Fruit fly (Drosophila melanogaster): ENCODE data around the gene mRpL1.

mRpL1 gene

dm6 chr3R:8334982-8335381, 33.7 kb downstream of the mRpL1 start:
- no peak for TF ChIP-seq Hr96 (GFP tag; optimal IDR thresholded peaks at IDR 0.05)
- TF ChIP-seq toe (GFP tag; optimal IDR thresholded peaks at IDR 0.05) = no peak
- no peak for TF ChIP-seq CG33017 (tag; optimal IDR thresholded peaks at IDR 0.05)
- TF ChIP-seq ovo (GFP tag; optimal IDR thresholded peaks at IDR 0.05) = no peak
- no peak for TF ChIP-seq CG12768 (GFP tag; optimal IDR thresholded peaks at IDR 0.05)
- no peak for TF ChIP-seq Mnt (GFP tag; optimal IDR thresholded peaks at IDR 0.05)
- no peak for TF ChIP-seq Crg-1 (GFP tag; optimal IDR thresholded peaks at IDR 0.05)
- no peak for TF ChIP-seq CG11617 (GFP tag; optimal IDR thresholded peaks at IDR 0.05)
- TF ChIP-seq pad (GFP tag; optimal IDR thresholded peaks at IDR 0.05) = no peak

- TF ChIP-seq ovo (GFP tag; optimal IDR thresholded peaks at IDR 0.05) = no peak
- no peak for TF ChIP-seq cic (GFP tag; optimal IDR thresholded peaks at IDR 0.05)
- no peak for TF ChIP-seq CG11617 (GFP tag; optimal IDR thresholded peaks at IDR 0.05)
- no peak for TF ChIP-seq CG14711 (tag; optimal IDR thresholded peaks at IDR 0.05)
- TF ChIP-seq toe (GFP tag; optimal IDR thresholded peaks at IDR 0.05) = no peak
- no peak for TF ChIP-seq bab1 (GFP tag; optimal IDR thresholded peaks at IDR 0.05)
- no peak for TF ChIP-seq CG7045 (GFP tag; optimal IDR thresholded peaks at IDR 0.05)
- TF ChIP-seq CG12768 (GFP tag; optimal IDR thresholded peaks at IDR 0.05) = no peak
- no peak for TF ChIP-seq Hr96 (GFP tag; optimal IDR thresholded peaks at IDR 0.05)
Observed at dm6 chr3R:8336012-8336567, 34.9 kb downstream of the mRpL1 start.

- TF ChIP-seq CG7045 (GFP tag; optimal IDR thresholded peaks at IDR 0.05) = no peak
- TF ChIP-seq pad (GFP tag; optimal IDR thresholded peaks at IDR 0.05) = no peak
- TF ChIP-seq tj (GFP tag; optimal IDR thresholded peaks at IDR 0.05) = peak; percentile 23
- no peak for TF ChIP-seq Clk (GFP tag; optimal IDR thresholded peaks at IDR 0.05)
- TF ChIP-seq CG5204 (GFP tag; optimal IDR thresholded peaks at IDR 0.05) = no peak
- TF ChIP-seq CG11617 (GFP tag; optimal IDR thresholded peaks at IDR 0.05) = no peak
- no peak for TF ChIP-seq Mnt (GFP tag; optimal IDR thresholded peaks at IDR 0.05)
- peak; percentile 16 for TF ChIP-seq CG14711 (tag; optimal IDR thresholded peaks at IDR 0.05)
- TF ChIP-seq CG33017 (tag; optimal IDR thresholded peaks at IDR 0.05) = no peak
- TF ChIP-seq kay (GFP tag; ENCODE audit: borderline replicate concordance) = no peak
- TF ChIP-seq cnc (optimal IDR thresholded peaks at IDR 0.05) = no peak
- TF ChIP-seq ovo (GFP tag; optimal IDR thresholded peaks at IDR 0.05) = no peak
- no peak for TF ChIP-seq cic (GFP tag; optimal IDR thresholded peaks at IDR 0.05)
- TF ChIP-seq Hr96 (GFP tag; optimal IDR thresholded peaks at IDR 0.05) = no peak
- peak; percentile 20 for TF ChIP-seq Crg-1 (GFP tag; optimal IDR thresholded peaks at IDR 0.05)
- TF ChIP-seq toe (GFP tag; optimal IDR thresholded peaks at IDR 0.05) = no peak
- TF ChIP-seq CG1620 (GFP tag; optimal IDR thresholded peaks at IDR 0.05) = no peak
- no peak for TF ChIP-seq CG12768 (GFP tag; optimal IDR thresholded peaks at IDR 0.05)
- TF ChIP-seq bab1 (GFP tag; optimal IDR thresholded peaks at IDR 0.05) = peak; percentile 8
- peak; percentile 1 for TF ChIP-seq CG7101 (tag; optimal IDR thresholded peaks at IDR 0.05)
Observed at dm6 chr3R:8340675-8341275, 39.5 kb downstream of the mRpL1 start, which contains the start of the genes COX7A and Arl2. Gene COX7A, minus strand, starts transcription at chr3R:8341043. Gene Arl2, plus strand, starts transcription at chr3R:8341100.

- TF ChIP-seq tj (GFP tag; optimal IDR thresholded peaks at IDR 0.05) = no peak
- no peak for TF ChIP-seq toe (GFP tag; optimal IDR thresholded peaks at IDR 0.05)
- TF ChIP-seq CG1620 (GFP tag; optimal IDR thresholded peaks at IDR 0.05) = no peak
- no peak for TF ChIP-seq CG7101 (tag; optimal IDR thresholded peaks at IDR 0.05)
- no peak for TF ChIP-seq cic (GFP tag; optimal IDR thresholded peaks at IDR 0.05)
Observed at dm6 chr3R:8343251-8343744, 42.1 kb downstream of the mRpL1 start, which contains the start of the genes PNKP and COX7AL. Gene PNKP, minus strand, starts transcription at chr3R:8343516. Gene COX7AL, plus strand, starts transcription at chr3R:8343669.

dm6 chr3R:8344174-8344573, 42.9 kb downstream of the mRpL1 start, which contains the start of gene DppIII:
Gene DppIII, plus strand, starts transcription at chr3R:8344400.
- TF ChIP-seq toe (GFP tag; optimal IDR thresholded peaks at IDR 0.05) (no peak), kay (GFP tag; ENCODE audit: borderline replicate concordance) (no peak), CG14711 (tag; optimal IDR thresholded peaks at IDR 0.05) (no peak), bab1 (GFP tag; optimal IDR thresholded peaks at IDR 0.05) (no peak), CG11617 (GFP tag; optimal IDR thresholded peaks at IDR 0.05) (no peak), CG33017 (tag; optimal IDR thresholded peaks at IDR 0.05) (no peak), ovo (GFP tag; optimal IDR thresholded peaks at IDR 0.05) (no peak), cnc (optimal IDR thresholded peaks at IDR 0.05) (peak in 1 of 2 experiments; percentile 40)

DNA sequence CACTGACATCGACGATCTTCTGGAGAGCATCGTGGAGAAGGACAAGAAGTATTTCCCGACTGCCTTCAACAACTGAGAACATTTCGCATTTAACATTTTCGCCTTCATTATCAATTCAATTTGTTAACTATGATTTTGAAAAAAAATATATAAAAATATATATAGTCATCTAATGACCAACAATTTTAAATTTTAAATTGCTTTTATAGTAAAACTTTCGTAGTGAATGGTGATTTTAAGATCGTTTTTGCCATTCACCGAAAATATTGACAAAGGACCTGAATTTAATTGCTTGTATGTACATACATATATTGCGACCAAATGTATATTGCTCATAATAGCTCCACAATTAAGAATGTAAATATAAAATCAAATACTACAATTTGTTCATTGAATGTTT, 46.0 kb downstream of the mRpL1 start, which contains the start of gene CG7352:
TSS of gene CG7352 (plus strand) at position 301 of the 400 bp plus-strand sequence.
- TF ChIP-seq CG33017 (tag; optimal IDR thresholded peaks at IDR 0.05) (no peak), CG14711 (tag; optimal IDR thresholded peaks at IDR 0.05) (no peak)

- TF ChIP-seq ovo (GFP tag; optimal IDR thresholded peaks at IDR 0.05) (no peak), Mnt (GFP tag; optimal IDR thresholded peaks at IDR 0.05) (no peak), tj (GFP tag; optimal IDR thresholded peaks at IDR 0.05) (no peak), pad (GFP tag; optimal IDR thresholded peaks at IDR 0.05) (no peak), CG11617 (GFP tag; optimal IDR thresholded peaks at IDR 0.05) (no peak), CG12768 (GFP tag; optimal IDR thresholded peaks at IDR 0.05) (no peak), toe (GFP tag; optimal IDR thresholded peaks at IDR 0.05) (no peak), CG7101 (tag; optimal IDR thresholded peaks at IDR 0.05) (no peak), kay (GFP tag; ENCODE audit: borderline replicate concordance) (no peak), CG1620 (GFP tag; optimal IDR thresholded peaks at IDR 0.05) (no peak), Crg-1 (GFP tag; optimal IDR thresholded peaks at IDR 0.05) (no peak), CG7045 (GFP tag; optimal IDR thresholded peaks at IDR 0.05) (no peak), CG14711 (tag; optimal IDR thresholded peaks at IDR 0.05) (no peak)
Observed at dm6 chr3R:8347835-8348234, 46.6 kb downstream of the mRpL1 start.

All from whole organism, adult.